Worm (Caenorhabditis elegans) whole organism, early embryonic: ENCODE data around the gene F47G9.6.

Experiments
- ama-1 ChIP-seq: fragments of 150-350 bp; optimal IDR thresholded peaks from 2 replicates; lab custom pipeline; 2014
- hmg-4 ChIP-seq: fragments of 200-800 bp; sonication (Bioruptor generic); optimal IDR thresholded peaks from 2 replicates; lab custom pipeline; 2018; ENCODE audit warnings: mild to moderate bottlenecking, missing genetic modification characterization, missing compliant biosample characterization
- tra-4 ChIP-seq: sonication (generic microtip); optimal IDR thresholded peaks from 2 replicates; lab custom pipeline; 2017; ENCODE audit warnings: missing genetic modification characterization, missing compliant biosample characterization

- TF ChIP-seq tra-4 (tag; lab: Kevin White, UChicago) (no peak), ama-1 (lab: Kevin White, UChicago) (no peak), hmg-4 (no peak)
Observed at ce11 chrV:11316801-11317200, 12.4 kb upstream of the F47G9.6 start, which contains the start of gene cutl-18.
